Worm (Caenorhabditis elegans) whole organism, L4 larva: ENCODE data around the gene srxa-8.

Experiments
- F26F4.8 ChIP-seq: fragments of 200-800 bp; sonication (Bioruptor generic); conservative IDR thresholded peaks from 2 replicates; pipeline ENCODE4 v1.3.6; 2022; ENCODE audit warnings: missing genetic modification characterization, missing compliant biosample characterization
- ZK546.5 ChIP-seq, 2 experiments: sonication (generic microtip); optimal IDR thresholded peaks; 2 replicates each; lab custom pipeline; 2017; ENCODE audit warnings: missing biosample characterization in 2 of 2, missing genetic modification characterization in 2 of 2
- ceh-32 ChIP-seq: sonication (generic microtip); optimal IDR thresholded peaks from 2 replicates; lab custom pipeline; 2016; ENCODE audit warnings: mild to moderate bottlenecking, missing genetic modification characterization, missing compliant biosample characterization; ENCODE audit not compliant: poor library complexity
- daf-12 ChIP-seq: fragments of 150-350 bp; optimal IDR thresholded peaks from 2 replicates; lab custom pipeline; 2014; ENCODE audit warnings: missing biosample characterization, missing genetic modification reagents, missing genetic modification characterization
- hlh-11 ChIP-seq: fragments of 200-800 bp; sonication (Bioruptor generic); optimal IDR thresholded peaks from 2 replicates; lab custom pipeline; 2018; ENCODE audit warnings: mild to moderate bottlenecking, missing genetic modification characterization, missing compliant biosample characterization
- nhr-76 ChIP-seq: fragments of 150-350 bp; optimal IDR thresholded peaks from 2 replicates; lab custom pipeline; 2014; ENCODE audit warnings: missing biosample characterization, missing genetic modification characterization
- nhr-77 ChIP-seq: fragments of 150-350 bp; optimal IDR thresholded peaks from 2 replicates; lab custom pipeline; 2014; ENCODE audit warnings: missing biosample characterization, missing genetic modification characterization
- zip-11 ChIP-seq: fragments of 200-800 bp; sonication (Bioruptor generic); IDR thresholded peaks from 2 replicates; pipeline ENCODE4 v1.3.6; 2022; ENCODE audit warnings: missing genetic modification characterization, missing compliant biosample characterization

- TF ChIP-seq ceh-32 (no peak), zip-11 (GFP tag; lab: Robert Waterston, UW) (no peak), nhr-77 (tag; lab: Kevin White, UChicago) (no peak), nhr-76 (tag; lab: Kevin White, UChicago) (no peak), daf-12 (no peak), F26F4.8 (GFP tag; lab: Robert Waterston, UW) (no peak), ZK546.5 (tag; optimal IDR thresholded peaks at IDR 0.05; lab: Kevin White, UChicago) (no peak), hlh-11 (tag; lab: Kevin White, UChicago) (no peak)
These were observed 5.3 kb downstream of the srxa-8 start, which contains the start of gene srd-42 for ce11 chrX:13303357-13303756.
